Worm (Caenorhabditis elegans) whole organism, L4 larva: ENCODE data around the gene idpb-5.

ENCODE experiments used
- ama-1 ChIP-seq: fragments of 150-350 bp; optimal IDR thresholded peaks from 2 replicates; lab custom pipeline; 2014; ENCODE audit warnings: inconsistent platforms, mixed read lengths
- dpl-1 ChIP-seq: fragments of 150-350 bp; optimal IDR thresholded peaks from 2 replicates; lab custom pipeline; 2014; ENCODE audit warnings: missing biosample characterization, missing genetic modification reagents, missing genetic modification characterization
- gei-8 ChIP-seq: fragments of 200-800 bp; sonication (Bioruptor generic); optimal IDR thresholded peaks from 2 replicates; lab custom pipeline; 2018; ENCODE audit warnings: mild to moderate bottlenecking, missing genetic modification characterization, missing compliant biosample characterization
- madf-5 ChIP-seq, 2 experiments: fragments of 200-800 bp; sonication (Bioruptor generic); IDR thresholded peaks; 2 replicates each; pipeline ENCODE4 v1.3.6; 2022; ENCODE audit warnings: missing compliant biosample characterization in 2 of 2, missing genetic modification characterization in 2 of 2
- mxl-3 ChIP-seq: fragments of 200-800 bp; sonication (Bioruptor generic); optimal IDR thresholded peaks from 2 replicates; lab custom pipeline; 2018; ENCODE audit warnings: mild to moderate bottlenecking, missing genetic modification characterization, missing compliant biosample characterization
- nhr-10 ChIP-seq: fragments of 150-350 bp; optimal IDR thresholded peaks from 2 replicates; lab custom pipeline; 2014; ENCODE audit warnings: missing biosample characterization, missing genetic modification characterization
- unc-130 ChIP-seq: sonication (generic microtip); optimal IDR thresholded peaks from 2 replicates; lab custom pipeline; 2016; ENCODE audit warnings: missing genetic modification reagents, missing genetic modification characterization, missing compliant biosample characterization
- unc-39 ChIP-seq: sonication (generic microtip); optimal IDR thresholded peaks from 2 replicates; lab custom pipeline; 2017; ENCODE audit warnings: missing biosample characterization, missing genetic modification characterization

ce11 chrV:11795352-11795751 lies 44.0 kb upstream of the idpb-5 start:
- TF ChIP-seq ama-1 (lab: Kevin White, UChicago) (no peak), gei-8 (GFP tag; lab: Kevin White, UChicago) (no peak), madf-5 (GFP tag; IDR thresholded peaks at IDR 0.05; lab: Robert Waterston, UW) (no peak), mxl-3 (GFP tag; lab: Kevin White, UChicago) (no peak), nhr-10 (tag; lab: Kevin White, UChicago) (no peak), unc-39 (tag; lab: Kevin White, UChicago) (no peak), dpl-1 (no peak), unc-130 (no peak)
